Fruit fly (Drosophila melanogaster) whole organism, embryonic: Measurements from ENCODE around the gene CG1024.

Experiments used
- CG10147 ChIP-seq: fragments of 200-800 bp; sonication (Bioruptor generic); optimal IDR thresholded peaks from 2 replicates; lab custom pipeline; 2019; ENCODE audit warnings: missing biosample characterization, mild to moderate bottlenecking, missing genetic modification characterization, moderate library complexity
- CG10321 ChIP-seq: fragments of 200-800 bp; sonication (Bioruptor generic); IDR thresholded peaks from 2 replicates; pipeline ENCODE4 v1.3.6; 2022; ENCODE audit warnings: missing biosample characterization, missing genetic modification characterization
- CG12155 ChIP-seq: fragments of 200-800 bp; sonication (Bioruptor generic); optimal IDR thresholded peaks from 3 replicates; lab custom pipeline; 2016; ENCODE audit warnings: missing biosample characterization, missing genetic modification characterization
- CG12391 ChIP-seq: fragments of 200-800 bp; sonication (Bioruptor generic); optimal IDR thresholded peaks from 3 replicates; lab custom pipeline; 2018; ENCODE audit warnings: missing biosample characterization, mild to moderate bottlenecking, missing genetic modification characterization, moderate library complexity
- CG14860 ChIP-seq: fragments of 200-800 bp; sonication (Bioruptor generic); IDR thresholded peaks from 3 replicates; pipeline ENCODE4 v1.3.6; 2022; ENCODE audit warnings: missing biosample characterization, missing genetic modification characterization; ENCODE audit not compliant: partially characterized antibody
- CG15011 ChIP-seq: fragments of 200-800 bp; sonication (Bioruptor generic); optimal IDR thresholded peaks from 3 replicates; lab custom pipeline; 2018; ENCODE audit warnings: missing biosample characterization, mild to moderate bottlenecking, missing genetic modification characterization
- CG15073 ChIP-seq: fragments of 200-800 bp; sonication (Bioruptor generic); optimal IDR thresholded peaks from 2 replicates; lab custom pipeline; 2016; ENCODE audit warnings: missing biosample characterization, missing genetic modification characterization
- CG15479 ChIP-seq: fragments of 200-800 bp; sonication (Bioruptor generic); optimal IDR thresholded peaks from 3 replicates; lab custom pipeline; 2019; ENCODE audit warnings: missing biosample characterization, mild to moderate bottlenecking, missing genetic modification characterization, moderate library complexity
- CG1602 ChIP-seq: fragments of 200-800 bp; sonication (Bioruptor generic); optimal IDR thresholded peaks from 3 replicates; lab custom pipeline; 2016; ENCODE audit warnings: missing biosample characterization, missing genetic modification characterization
- CG17186 ChIP-seq: fragments of 200-800 bp; sonication (Bioruptor generic); optimal IDR thresholded peaks from 3 replicates; lab custom pipeline; 2017; ENCODE audit warnings: missing biosample characterization, missing genetic modification reagents, missing genetic modification characterization
- CG18262 ChIP-seq: fragments of 200-800 bp; optimal IDR thresholded peaks from 3 replicates; lab custom pipeline; 2019; ENCODE audit warnings: missing biosample characterization, mild to moderate bottlenecking, missing genetic modification characterization, moderate library complexity
- CG1832 ChIP-seq: fragments of 200-800 bp; sonication (Bioruptor generic); optimal IDR thresholded peaks from 2 replicates; lab custom pipeline; 2017; ENCODE audit warnings: missing biosample characterization, mild to moderate bottlenecking, missing genetic modification characterization, inconsistent platforms
- CG18619 ChIP-seq: fragments of 200-800 bp; sonication (Bioruptor generic); optimal IDR thresholded peaks from 3 replicates; lab custom pipeline; 2017; ENCODE audit warnings: missing biosample characterization, mild to moderate bottlenecking, missing genetic modification characterization
- CG2202 ChIP-seq: fragments of 200-800 bp; sonication (Bioruptor generic); optimal IDR thresholded peaks from 2 replicates; lab custom pipeline; 2018; ENCODE audit warnings: missing biosample characterization, mild to moderate bottlenecking, missing genetic modification characterization
- CG4282 ChIP-seq: fragments of 200-800 bp; sonication (Bioruptor generic); optimal IDR thresholded peaks from 2 replicates; lab custom pipeline; 2016; ENCODE audit warnings: missing biosample characterization, missing genetic modification characterization
- CG6175 ChIP-seq: fragments of 200-800 bp; sonication (Bioruptor generic); IDR thresholded peaks from 3 replicates; pipeline ENCODE4 v1.3.6; 2022; ENCODE audit warnings: missing biosample characterization, missing genetic modification characterization
- CG7839 ChIP-seq: fragments of 200-800 bp; sonication (Bioruptor generic); optimal IDR thresholded peaks from 3 replicates; lab custom pipeline; 2018; ENCODE audit warnings: missing biosample characterization, mild to moderate bottlenecking, missing genetic modification characterization, moderate library complexity
- CG8478 ChIP-seq: fragments of >200 bp; optimal IDR thresholded peaks from 2 replicates; lab custom pipeline; 2018
- CG8944 ChIP-seq: fragments of 200-800 bp; sonication (Bioruptor generic); optimal IDR thresholded peaks from 3 replicates; lab custom pipeline; 2016; ENCODE audit warnings: missing biosample characterization, missing genetic modification characterization
- CG9727 ChIP-seq: fragments of 200-800 bp; sonication (Bioruptor generic); optimal IDR thresholded peaks from 3 replicates; lab custom pipeline; 2017; ENCODE audit warnings: missing biosample characterization, mild to moderate bottlenecking, missing genetic modification characterization
- CkIIα-i1 ChIP-seq: fragments of 200-800 bp; sonication (Bioruptor generic); IDR thresholded peaks from 2 replicates; pipeline ENCODE4 v1.3.6; 2022; ENCODE audit warnings: missing biosample characterization, missing genetic modification characterization
- HmgD ChIP-seq: fragments of 200-800 bp; sonication (Bioruptor generic); optimal IDR thresholded peaks from 3 replicates; lab custom pipeline; 2016; ENCODE audit warnings: missing biosample characterization, missing genetic modification characterization
- Mes4 ChIP-seq: fragments of 200-800 bp; sonication (Bioruptor generic); optimal IDR thresholded peaks from 2 replicates; lab custom pipeline; 2016; ENCODE audit warnings: missing biosample characterization, missing genetic modification characterization
- Myb ChIP-seq: fragments of 200-800 bp; sonication (Bioruptor generic); optimal IDR thresholded peaks from 2 replicates; lab custom pipeline; 2016; ENCODE audit warnings: missing biosample characterization, missing genetic modification characterization
- ac ChIP-seq: fragments of 200-800 bp; sonication (Bioruptor generic); optimal IDR thresholded peaks from 3 replicates; lab custom pipeline; 2017; ENCODE audit warnings: missing biosample characterization, mild to moderate bottlenecking, missing genetic modification characterization
- bcd ChIP-seq: fragments of 200-800 bp; sonication (Bioruptor generic); optimal IDR thresholded peaks from 2 replicates; lab custom pipeline; 2017; ENCODE audit warnings: missing biosample characterization, mild to moderate bottlenecking, missing genetic modification characterization
- br ChIP-seq: fragments of >200 bp; optimal IDR thresholded peaks from 2 replicates; lab custom pipeline; 2017
- chif ChIP-seq, 2 experiments: fragments of 200-800 bp; sonication (Bioruptor generic); optimal IDR thresholded peaks; 3 replicates each; lab custom pipeline; 2016; ENCODE audit warnings: missing biosample characterization in 2 of 2, missing genetic modification characterization in 2 of 2
- ci ChIP-seq: fragments of 200-800 bp; sonication (Bioruptor generic); IDR thresholded peaks from 3 replicates; pipeline ENCODE4 v1.3.6; 2022; ENCODE audit warnings: missing biosample characterization, missing genetic modification characterization
- croc ChIP-seq: fragments of 200-800 bp; sonication (Bioruptor generic); conservative IDR thresholded peaks from 3 replicates; pipeline ENCODE4 v1.3.6; 2022; ENCODE audit warnings: missing biosample characterization, missing genetic modification characterization
- crp ChIP-seq, 2 experiments: fragments of 200-800 bp; sonication (Bioruptor generic); optimal IDR thresholded peaks; 2 replicates in 1 of 2; 3 replicates in 1 of 2; lab custom pipeline; 2017; ENCODE audit warnings: missing biosample characterization in 2 of 2, missing genetic modification characterization in 2 of 2, mild to moderate bottlenecking in 1 of 2, moderate library complexity in 1 of 2
- cwo ChIP-seq: fragments of 200-800 bp; sonication (Bioruptor generic); optimal IDR thresholded peaks from 3 replicates; lab custom pipeline; 2017; ENCODE audit warnings: missing biosample characterization, missing genetic modification characterization, mild to moderate bottlenecking, moderate library complexity, missing genetic modification reagents
- dm ChIP-seq: fragments of 200-800 bp; sonication (Bioruptor generic); optimal IDR thresholded peaks from 3 replicates; lab custom pipeline; 2016; ENCODE audit warnings: missing biosample characterization, missing genetic modification characterization
- dpn ChIP-seq, 2 experiments: fragments of 200-800 bp; sonication (Bioruptor generic); optimal IDR thresholded peaks; 3 replicates each; lab custom pipeline; 2016; ENCODE audit warnings: missing biosample characterization in 2 of 2, missing genetic modification characterization in 2 of 2
- gcm2 ChIP-seq: fragments of 200-800 bp; sonication (Bioruptor generic); optimal IDR thresholded peaks from 2 replicates; lab custom pipeline; 2016; ENCODE audit warnings: missing biosample characterization, missing genetic modification characterization
- hbn ChIP-seq: fragments of 200-800 bp; sonication (Bioruptor generic); IDR thresholded peaks from 2 replicates; pipeline ENCODE4 v1.3.6; 2022; ENCODE audit warnings: missing biosample characterization, missing genetic modification characterization; ENCODE audit not compliant: partially characterized antibody
- hkb ChIP-seq, 2 experiments: fragments of 200-800 bp in 1 of 2; fragments of >200 bp in 1 of 2; sonication (Bioruptor generic) in 1 of 2; IDR thresholded peaks in 1 of 2; optimal IDR thresholded peaks in 1 of 2; 2 replicates each; pipeline versions ENCODE4 v1.3.6 to Lab custom; 2017 to 2022; ENCODE audit warnings: missing biosample characterization in 1 of 2, missing genetic modification characterization in 1 of 2
- insv ChIP-seq, 2 experiments: fragments of 200-800 bp; sonication (Bioruptor generic); optimal IDR thresholded peaks; 3 replicates each; lab custom pipeline; 2016 to 2018; ENCODE audit warnings: missing biosample characterization in 2 of 2, missing genetic modification characterization in 2 of 2
- jigr1 ChIP-seq: fragments of 200-800 bp; sonication (Bioruptor generic); IDR thresholded peaks from 3 replicates; pipeline ENCODE4 v1.3.6; 2022; ENCODE audit warnings: missing biosample characterization, missing genetic modification characterization
- kni ChIP-seq: fragments of 200-800 bp; sonication (Bioruptor generic); optimal IDR thresholded peaks from 3 replicates; lab custom pipeline; 2017; ENCODE audit warnings: mild to moderate bottlenecking, missing biosample characterization, missing genetic modification reagents, missing genetic modification characterization
- lov ChIP-seq, 2 experiments: fragments of 200-800 bp in 1 of 2; fragments of >200 bp in 1 of 2; sonication (Bioruptor generic) in 1 of 2; IDR thresholded peaks in 1 of 2; optimal IDR thresholded peaks in 1 of 2; 2 replicates in 1 of 2; 3 replicates in 1 of 2; pipeline versions ENCODE4 v1.3.6 to Lab custom; 2017 to 2022; ENCODE audit warnings: missing biosample characterization in 1 of 2, missing genetic modification characterization in 1 of 2
- mld ChIP-seq: fragments of 200-800 bp; sonication (Bioruptor generic); IDR thresholded peaks from 3 replicates; pipeline ENCODE4 v1.3.6; 2022; ENCODE audit warnings: missing biosample characterization, missing genetic modification characterization; ENCODE audit not compliant: partially characterized antibody
- nau ChIP-seq: fragments of 200-800 bp; sonication (Bioruptor generic); optimal IDR thresholded peaks from 3 replicates; lab custom pipeline; 2017; ENCODE audit warnings: missing biosample characterization, mild to moderate bottlenecking, missing genetic modification characterization, missing genetic modification reagents
- pb ChIP-seq: fragments of 200-800 bp; sonication (Bioruptor generic); optimal IDR thresholded peaks from 3 replicates; lab custom pipeline; 2016; ENCODE audit warnings: missing biosample characterization, missing genetic modification characterization
- peb ChIP-seq: fragments of 200-800 bp; sonication (Bioruptor generic); IDR thresholded peaks from 2 replicates; pipeline ENCODE4 v1.3.6; 2022; ENCODE audit warnings: missing biosample characterization, missing genetic modification characterization
- phol ChIP-seq: fragments of 200-800 bp; sonication (Bioruptor generic); optimal IDR thresholded peaks from 3 replicates; lab custom pipeline; 2018; ENCODE audit warnings: missing biosample characterization, mild to moderate bottlenecking, missing genetic modification characterization, moderate library complexity
- sna ChIP-seq: fragments of 200-800 bp; sonication (Bioruptor generic); IDR thresholded peaks from 2 replicates; pipeline ENCODE4 v1.3.6; 2022; ENCODE audit warnings: missing biosample characterization, missing genetic modification characterization; ENCODE audit not compliant: partially characterized antibody
- tx ChIP-seq: fragments of 200-800 bp; sonication (Bioruptor generic); optimal IDR thresholded peaks from 2 replicates; lab custom pipeline; 2016; ENCODE audit warnings: missing biosample characterization, missing genetic modification characterization

CG1024 gene

dm6 chr3R:6373512-6374306, 6.4 kb downstream of the CG1024 start (continued):
- TF ChIP-seq CG18262 (tag; lab: Kevin White, UChicago) (peak; percentile 43), CG8944 (GFP tag; lab: Kevin White, UChicago) (no peak), CG9727 (GFP tag; lab: Kevin White, UChicago) (peak; percentile 53), CkIIα-i1 (GFP tag; lab: Robert Waterston, UW) (no peak), CG6175 (GFP tag; lab: Robert Waterston, UW) (no peak), CG2202 (peak; percentile 22), CG12391 (tag; lab: Kevin White, UChicago) (peak; percentile 54), gcm2 (peak; percentile 21), CG14860 (GFP tag; lab: Robert Waterston, UW) (no peak), hbn (peak; percentile 19; the same call in 1 of the 2 replicates), peb (GFP tag; lab: Robert Waterston, UW) (no peak), tx (GFP tag; lab: Kevin White, UChicago) (peak; percentile 6), CG1602 (GFP tag; lab: Kevin White, UChicago) (peak; percentile 37), CG18619 (GFP tag; lab: Kevin White, UChicago) (no peak), nau (GFP tag; lab: Kevin White, UChicago) (no peak), CG10321 (no peak; the same call in 1 of the 2 replicates), Myb (GFP tag; lab: Kevin White, UChicago) (peak; percentile 10), insv (GFP tag; optimal IDR thresholded peaks at IDR 0.05; lab: Kevin White, UChicago) (peak in 1 of 2 experiments; percentile 45), kni (GFP tag; lab: Kevin White, UChicago) (peak; percentile 23), hkb (optimal IDR thresholded peaks at IDR 0.05; lab: Kevin White, UChicago) (no peak), hkb (GFP tag; IDR thresholded peaks at IDR 0.05; lab: Robert Waterston, UW) (peak; percentile 62), crp (GFP tag; optimal IDR thresholded peaks at IDR 0.05; lab: Kevin White, UChicago) (peak in 1 of 2 experiments; percentile 77), CG10147 (GFP tag; lab: Kevin White, UChicago) (peak; percentile 60), CG17186 (no peak), dpn (GFP tag; optimal IDR thresholded peaks at IDR 0.05; lab: Kevin White, UChicago) (peak; percentile 4 to 34), lov (optimal IDR thresholded peaks at IDR 0.05; lab: Kevin White, UChicago) (no peak), lov (GFP tag; IDR thresholded peaks at IDR 0.05; lab: Robert Waterston, UW) (no peak), CG4282 (no peak), CG12155 (GFP tag; lab: Kevin White, UChicago) (peak; percentile 14), bcd (GFP tag; lab: Kevin White, UChicago) (no peak), sna (GFP tag; lab: Robert Waterston, UW) (no peak), chif (GFP tag; optimal IDR thresholded peaks at IDR 0.05; lab: Kevin White, UChicago) (no peak), phol (tag; lab: Kevin White, UChicago) (peak; percentile 22), croc (GFP tag; lab: Robert Waterston, UW) (no peak), jigr1 (GFP tag; lab: Robert Waterston, UW) (no peak), CG15479 (GFP tag; lab: Kevin White, UChicago) (no peak), CG15011 (GFP tag; lab: Kevin White, UChicago) (peak; percentile 67), CG1832 (GFP tag; lab: Kevin White, UChicago) (no peak), mld (GFP tag; lab: Robert Waterston, UW) (no peak), CG7839 (tag; lab: Kevin White, UChicago) (peak; percentile 34), cwo (GFP tag; lab: Kevin White, UChicago) (peak; percentile 25), ci (peak; percentile 57; the same call in 1 of the 3 replicates), dm (GFP tag; lab: Kevin White, UChicago) (no peak), ac (GFP tag; lab: Kevin White, UChicago) (no peak), Mes4 (GFP tag; lab: Kevin White, UChicago) (peak; percentile 27), br (lab: Kevin White, UChicago) (no peak), CG15073 (GFP tag; lab: Kevin White, UChicago) (no peak), HmgD (no peak), pb (no peak), CG8478 (lab: Kevin White, UChicago) (no peak)
